Worm (Caenorhabditis elegans): ENCODE results near the gene cpz-2.

ce11 chrV:13385798-13386197 is 4.8 kb downstream of the cpz-2 start, which contains the start of gene gcy-34:
- no peak for TF ChIP-seq nhr-10 (tag; optimal IDR thresholded peaks at IDR 0.05)
- no peak for TF ChIP-seq unc-62 (GFP tag; optimal IDR thresholded peaks at IDR 0.05 in 1 of 2)
- no peak for TF ChIP-seq unc-62 (tag; optimal IDR thresholded peaks at IDR 0.05)

Measured in whole organism, L4 larva.